Worm (Caenorhabditis elegans): ENCODE results near the gene F25H9.2.
A peak's percentile ranks its signal among the peaks of the same experiment; 100 is the strongest.

The F25H9.2 gene

ce11 chrV:13468190-13468765 lies 10.4 kb downstream of the F25H9.2 start, which contains the start of the genes F25H9.6 and F25H9.7 (continued):
- TF ChIP-seq unc-130 (GFP tag; optimal IDR thresholded peaks at IDR 0.05) = peak; percentile 96
- peak; percentile 74 for TF ChIP-seq madf-10 (tag; optimal IDR thresholded peaks at IDR 0.05)
- TF ChIP-seq him-1 (tag; optimal IDR thresholded peaks at IDR 0.05) = peak; percentile 86
- TF ChIP-seq egrh-3 (GFP tag; IDR thresholded peaks at IDR 0.05) = no peak; the same call in 1 of the 2 replicates
- peak; percentile 82 for TF ChIP-seq mcd-1 (GFP tag; IDR thresholded peaks at IDR 0.05)
- TF ChIP-seq hlh-26 (GFP tag; conservative IDR thresholded peaks at IDR 0.05) = no peak
- TF ChIP-seq sdz-38 (tag; optimal IDR thresholded peaks at IDR 0.05) = no peak
- TF ChIP-seq somi-1 (GFP tag; optimal IDR thresholded peaks at IDR 0.05) = peak; percentile 53
- TF ChIP-seq sptf-2 (GFP tag; optimal IDR thresholded peaks at IDR 0.05) = no peak
- TF ChIP-seq atf-7 (tag; optimal IDR thresholded peaks at IDR 0.05) = peak; percentile 44
- no peak for TF ChIP-seq rpc-1 (optimal IDR thresholded peaks at IDR 0.05)
- no peak for TF ChIP-seq rpc-1 (tag; optimal IDR thresholded peaks at IDR 0.05)
- TF ChIP-seq ztf-3 (GFP tag; optimal IDR thresholded peaks at IDR 0.05) = no peak

- no peak for TF ChIP-seq sptf-2 (GFP tag; optimal IDR thresholded peaks at IDR 0.05)
- TF ChIP-seq rec-8 (tag; optimal IDR thresholded peaks at IDR 0.05) = no peak
Observed at ce11 chrV:13472062-13472461, 14.2 kb downstream of the F25H9.2 start.

- TF ChIP-seq mxl-1 (tag; optimal IDR thresholded peaks at IDR 0.05) (no peak), ama-1 (optimal IDR thresholded peaks at IDR 0.05) (no peak), ama-1 (GFP tag; optimal IDR thresholded peaks at IDR 0.05) (no peak), hlh-26 (GFP tag; conservative IDR thresholded peaks at IDR 0.05) (no peak), zfh-2 (GFP tag; conservative IDR thresholded peaks at IDR 0.05) (no peak), hmg-1.2 (GFP tag; IDR thresholded peaks at IDR 0.05) (no peak), madf-10 (tag; optimal IDR thresholded peaks at IDR 0.05) (no peak), snpc-1.1 (tag; optimal IDR thresholded peaks at IDR 0.05; ENCODE audit: insufficient read depth) (no peak), xnd-1 (tag; optimal IDR thresholded peaks at IDR 0.05) (no peak), ets-4 (GFP tag; optimal IDR thresholded peaks at IDR 0.05) (no peak), nfyb-1 (GFP tag; IDR thresholded peaks at IDR 0.05) (no peak), egl-18 (GFP tag; IDR thresholded peaks at IDR 0.05) (no peak), hmg-20 (GFP tag; IDR thresholded peaks at IDR 0.05) (no peak), ekl-4 (GFP tag; IDR thresholded peaks at IDR 0.05) (no peak)
Observed at ce11 chrV:13473467-13473866, 15.6 kb downstream of the F25H9.2 start, which contains the start of gene T10G3.1. Gene T10G3.1 (minus strand): TSS chrV:13473679.

- no peak for TF ChIP-seq lsl-1 (GFP tag; optimal IDR thresholded peaks at IDR 0.05)
- no peak for TF ChIP-seq tbp1 (GFP tag; optimal IDR thresholded peaks at IDR 0.05)
- no peak for TF ChIP-seq hmg-1.2 (GFP tag; IDR thresholded peaks at IDR 0.05)
- TF ChIP-seq ztf-6 (GFP tag; IDR thresholded peaks at IDR 0.05) = no peak
- no peak for TF ChIP-seq ztf-3 (GFP tag; optimal IDR thresholded peaks at IDR 0.05)
- TF ChIP-seq bed-1 (GFP tag; IDR thresholded peaks at IDR 0.05) = no peak
- no peak for TF ChIP-seq repo-1 (tag; optimal IDR thresholded peaks at IDR 0.05)
- no peak for TF ChIP-seq dpl-1 (GFP tag; optimal IDR thresholded peaks at IDR 0.05)
- TF ChIP-seq ccch-3 (GFP tag; optimal IDR thresholded peaks at IDR 0.05) = no peak
- no peak for TF ChIP-seq nhr-90 (tag; optimal IDR thresholded peaks at IDR 0.05)
- TF ChIP-seq pbrm-1 (GFP tag; IDR thresholded peaks at IDR 0.05) = no peak
- no peak for TF ChIP-seq cebp-1 (GFP tag; IDR thresholded peaks at IDR 0.05)
- TF ChIP-seq cebp-1 (tag; optimal IDR thresholded peaks at IDR 0.05) = no peak
Observed at ce11 chrV:13476350-13476749, 18.5 kb downstream of the F25H9.2 start, which contains the start of gene T10G3.8. Gene T10G3.8 (minus strand): TSS chrV:13476450.

Data from whole organism, young adult.